Worm (Caenorhabditis elegans) whole organism, early embryonic: ENCODE results near the gene pept-2.

Experiments
- aly-1 ChIP-seq: sonication (generic microtip); optimal IDR thresholded peaks from 2 replicates; lab custom pipeline; 2016; ENCODE audit warnings: missing genetic modification characterization, missing compliant biosample characterization
- ama-1 ChIP-seq: fragments of 150-350 bp; optimal IDR thresholded peaks from 2 replicates; lab custom pipeline; 2014
- ceh-13 ChIP-seq: fragments of 200-800 bp; sonication (Bioruptor generic); optimal IDR thresholded peaks from 2 replicates; lab custom pipeline; 2018; ENCODE audit warnings: mild to moderate bottlenecking, missing genetic modification characterization, missing compliant biosample characterization
- flt-1 ChIP-seq: fragments of 200-800 bp; sonication (Bioruptor generic); IDR thresholded peaks from 2 replicates; pipeline ENCODE4 v1.3.6; 2022; ENCODE audit warnings: missing genetic modification characterization, missing compliant biosample characterization
- hmbx-1 ChIP-seq: sonication (generic microtip); optimal IDR thresholded peaks from 2 replicates; lab custom pipeline; 2016; ENCODE audit warnings: mild to moderate bottlenecking, missing genetic modification characterization, missing compliant biosample characterization
- hmg-4 ChIP-seq: fragments of 200-800 bp; sonication (Bioruptor generic); optimal IDR thresholded peaks from 2 replicates; lab custom pipeline; 2018; ENCODE audit warnings: mild to moderate bottlenecking, missing genetic modification characterization, missing compliant biosample characterization
- pes-1 ChIP-seq: fragments of 200-800 bp; sonication (Bioruptor generic); IDR thresholded peaks from 2 replicates; pipeline ENCODE4 v1.3.6; 2022; ENCODE audit warnings: missing genetic modification reagents, missing genetic modification characterization, missing compliant biosample characterization
- sea-1 ChIP-seq: fragments of 200-800 bp; sonication (Bioruptor generic); conservative IDR thresholded peaks from 2 replicates; pipeline ENCODE4 v1.3.6; 2022; ENCODE audit warnings: missing genetic modification characterization, missing compliant biosample characterization
- tbx-11 ChIP-seq: fragments of 200-800 bp; sonication (Bioruptor generic); IDR thresholded peaks from 2 replicates; pipeline ENCODE4 v1.3.6; 2022; ENCODE audit warnings: missing genetic modification characterization, missing compliant biosample characterization
- tbx-37 ChIP-seq: fragments of 200-800 bp; sonication (Bioruptor generic); conservative IDR thresholded peaks from 2 replicates; pipeline ENCODE4 v1.3.6; 2022; ENCODE audit warnings: missing genetic modification reagents, missing genetic modification characterization, missing compliant biosample characterization

- TF ChIP-seq tbx-11 (GFP tag; lab: Robert Waterston, UW) (no peak), aly-1 (tag; lab: Kevin White, UChicago) (no peak), ceh-13 (GFP tag; lab: Kevin White, UChicago) (no peak), ama-1 (lab: Kevin White, UChicago) (no peak), hmg-4 (no peak), flt-1 (GFP tag; lab: Robert Waterston, UW) (no peak), hmbx-1 (no peak), tbx-37 (GFP tag; lab: Robert Waterston, UW) (no peak), pes-1 (GFP tag; lab: Robert Waterston, UW) (no peak), sea-1 (GFP tag; lab: Robert Waterston, UW) (no peak)
These were observed 32.7 kb upstream of the pept-2 start, which contains the start of the genes T25B9.4 and T25B9.6 for ce11 chrIV:10757616-10758193.
